Fruit fly (Drosophila melanogaster) whole organism, embryonic: ENCODE measurements around the gene ND-SGDH.

ENCODE experiments used
- Atf3 ChIP-seq: fragments of 200-800 bp; sonication (Bioruptor generic); optimal IDR thresholded peaks from 3 replicates; lab custom pipeline; 2016; ENCODE audit warnings: missing biosample characterization, missing genetic modification characterization
- B-H1 ChIP-seq: fragments of 200-800 bp; sonication (Bioruptor generic); IDR thresholded peaks from 3 replicates; pipeline ENCODE4 v1.3.6; 2022; ENCODE audit warnings: missing biosample characterization, missing genetic modification characterization
- B-H2 ChIP-seq: fragments of 200-800 bp; sonication (Bioruptor generic); optimal IDR thresholded peaks from 2 replicates; lab custom pipeline; 2018; ENCODE audit warnings: missing biosample characterization, mild to moderate bottlenecking, missing genetic modification characterization
- CG10209 ChIP-seq: fragments of 200-800 bp; sonication (Bioruptor generic); optimal IDR thresholded peaks from 3 replicates; lab custom pipeline; 2017; ENCODE audit warnings: missing biosample characterization, mild to moderate bottlenecking, missing genetic modification characterization, missing genetic modification reagents
- CG10565 ChIP-seq: fragments of 200-800 bp; sonication (Bioruptor generic); optimal IDR thresholded peaks from 3 replicates; lab custom pipeline; 2016; ENCODE audit warnings: missing biosample characterization, mild to moderate bottlenecking, missing genetic modification characterization
- CG11247 ChIP-seq: fragments of 200-800 bp; sonication (Bioruptor generic); IDR thresholded peaks from 2 replicates; pipeline ENCODE4 v1.3.6; 2022; ENCODE audit warnings: missing biosample characterization, missing genetic modification characterization
- CG12104 ChIP-seq: fragments of 200-800 bp; sonication (Bioruptor generic); optimal IDR thresholded peaks from 3 replicates; lab custom pipeline; 2016; ENCODE audit warnings: missing biosample characterization, missing genetic modification characterization
- CG14014 ChIP-seq: fragments of 200-800 bp; sonication (Bioruptor generic); IDR thresholded peaks from 2 replicates; pipeline ENCODE4 v1.3.6; 2022; ENCODE audit warnings: missing biosample characterization, missing genetic modification characterization
- CG14965 ChIP-seq: fragments of 200-800 bp; sonication (Bioruptor generic); optimal IDR thresholded peaks from 2 replicates; lab custom pipeline; 2016; ENCODE audit warnings: missing biosample characterization, missing genetic modification characterization, borderline replicate concordance
- CG15479 ChIP-seq: fragments of 200-800 bp; sonication (Bioruptor generic); optimal IDR thresholded peaks from 3 replicates; lab custom pipeline; 2019; ENCODE audit warnings: missing biosample characterization, mild to moderate bottlenecking, missing genetic modification characterization, moderate library complexity
- CG15514 ChIP-seq: fragments of 200-800 bp; sonication (Bioruptor generic); optimal IDR thresholded peaks from 3 replicates; lab custom pipeline; 2017; ENCODE audit warnings: missing biosample characterization, missing genetic modification characterization, mild to moderate bottlenecking, moderate library complexity, missing genetic modification reagents
- CG15601 ChIP-seq: fragments of 200-800 bp; sonication (Bioruptor generic); optimal IDR thresholded peaks from 3 replicates; lab custom pipeline; 2019; ENCODE audit warnings: missing biosample characterization, mild to moderate bottlenecking, missing genetic modification characterization, moderate library complexity
- CG16779 ChIP-seq: fragments of 200-800 bp; sonication (Bioruptor generic); IDR thresholded peaks from 2 replicates; pipeline ENCODE4 v1.3.6; 2022; ENCODE audit warnings: missing biosample characterization, missing genetic modification characterization
- CG18619 ChIP-seq: fragments of 200-800 bp; sonication (Bioruptor generic); optimal IDR thresholded peaks from 3 replicates; lab custom pipeline; 2017; ENCODE audit warnings: missing biosample characterization, mild to moderate bottlenecking, missing genetic modification characterization
- CG2199 ChIP-seq: fragments of 200-800 bp; sonication (Bioruptor generic); IDR thresholded peaks from 3 replicates; pipeline ENCODE4 v1.3.6; 2022; ENCODE audit warnings: missing biosample characterization, missing genetic modification characterization
- CG2678 ChIP-seq: fragments of 200-800 bp; sonication (Bioruptor generic); optimal IDR thresholded peaks from 3 replicates; lab custom pipeline; 2019; ENCODE audit warnings: missing biosample characterization, mild to moderate bottlenecking, missing genetic modification characterization, moderate library complexity
- CG4360 ChIP-seq: fragments of 200-800 bp; sonication (Bioruptor generic); IDR thresholded peaks from 2 replicates; pipeline ENCODE4 v1.3.6; 2022; ENCODE audit warnings: missing biosample characterization, missing genetic modification characterization
- CG9797 ChIP-seq: fragments of 200-800 bp; sonication (Bioruptor generic); optimal IDR thresholded peaks from 3 replicates; lab custom pipeline; 2018; ENCODE audit warnings: missing biosample characterization, mild to moderate bottlenecking, missing genetic modification characterization
- Chrac-16 ChIP-seq: fragments of 200-800 bp; sonication (Bioruptor generic); optimal IDR thresholded peaks from 3 replicates; lab custom pipeline; 2016; ENCODE audit warnings: missing biosample characterization, missing genetic modification characterization
- Doc2 ChIP-seq: fragments of 200-800 bp; sonication (Bioruptor generic); IDR thresholded peaks from 2 replicates; pipeline ENCODE4 v1.3.6; 2022; ENCODE audit warnings: missing biosample characterization, missing genetic modification characterization
- Jarid2 ChIP-seq: fragments of 200-800 bp; sonication (Bioruptor generic); optimal IDR thresholded peaks from 3 replicates; lab custom pipeline; 2017; ENCODE audit warnings: mild to moderate bottlenecking, missing biosample characterization, missing genetic modification reagents, missing genetic modification characterization
- Mad ChIP-seq: fragments of 200-800 bp; sonication (Bioruptor generic); optimal IDR thresholded peaks from 2 replicates; lab custom pipeline; 2016; ENCODE audit warnings: missing biosample characterization, missing genetic modification characterization
- Meics ChIP-seq: fragments of 200-800 bp; sonication (Bioruptor generic); optimal IDR thresholded peaks from 2 replicates; lab custom pipeline; 2017; ENCODE audit warnings: missing biosample characterization, mild to moderate bottlenecking, missing genetic modification characterization
- Mes4 ChIP-seq: fragments of 200-800 bp; sonication (Bioruptor generic); optimal IDR thresholded peaks from 2 replicates; lab custom pipeline; 2016; ENCODE audit warnings: missing biosample characterization, missing genetic modification characterization
- NfI ChIP-seq: fragments of 200-800 bp; sonication (Bioruptor generic); optimal IDR thresholded peaks from 3 replicates; lab custom pipeline; 2018; ENCODE audit warnings: missing biosample characterization, mild to moderate bottlenecking, missing genetic modification characterization, moderate library complexity
- Ptx1 ChIP-seq: fragments of 200-800 bp; sonication (Bioruptor generic); IDR thresholded peaks from 2 replicates; pipeline ENCODE4 v1.3.6; 2022; ENCODE audit warnings: missing biosample characterization, missing genetic modification characterization
- Scr ChIP-seq: fragments of 200-800 bp; sonication (Bioruptor generic); IDR thresholded peaks from 2 replicates; pipeline ENCODE4 v1.3.6; 2022; ENCODE audit warnings: missing biosample characterization, missing genetic modification characterization; ENCODE audit not compliant: partially characterized antibody
- Sox100B ChIP-seq: fragments of 200-800 bp; sonication (Bioruptor generic); optimal IDR thresholded peaks from 3 replicates; lab custom pipeline; 2018; ENCODE audit warnings: missing biosample characterization, mild to moderate bottlenecking, missing genetic modification characterization
- amos ChIP-seq: fragments of 200-800 bp; sonication (Bioruptor generic); IDR thresholded peaks from 2 replicates; pipeline ENCODE4 v1.3.6; 2022; ENCODE audit warnings: missing biosample characterization, missing genetic modification characterization; ENCODE audit not compliant: partially characterized antibody
- caup ChIP-seq: fragments of 200-800 bp; sonication (Bioruptor generic); optimal IDR thresholded peaks from 3 replicates; lab custom pipeline; 2017; ENCODE audit warnings: missing biosample characterization, mild to moderate bottlenecking, missing genetic modification characterization, moderate library complexity; ENCODE audit not compliant: severe bottlenecking
- dpn ChIP-seq, 2 experiments: fragments of 200-800 bp; sonication (Bioruptor generic); optimal IDR thresholded peaks; 3 replicates each; lab custom pipeline; 2016; ENCODE audit warnings: missing biosample characterization in 2 of 2, missing genetic modification characterization in 2 of 2
- en ChIP-seq: fragments of 200-800 bp; sonication (Bioruptor generic); optimal IDR thresholded peaks from 2 replicates; lab custom pipeline; 2016; ENCODE audit warnings: missing biosample characterization, missing genetic modification characterization
- fd3F ChIP-seq: fragments of 200-800 bp; sonication (Bioruptor generic); optimal IDR thresholded peaks from 2 replicates; lab custom pipeline; 2018; ENCODE audit warnings: missing biosample characterization, mild to moderate bottlenecking, missing genetic modification characterization, moderate library complexity
- gcm2 ChIP-seq: fragments of 200-800 bp; sonication (Bioruptor generic); optimal IDR thresholded peaks from 2 replicates; lab custom pipeline; 2016; ENCODE audit warnings: missing biosample characterization, missing genetic modification characterization
- grau ChIP-seq: fragments of 200-800 bp; optimal IDR thresholded peaks from 3 replicates; lab custom pipeline; 2019; ENCODE audit warnings: missing biosample characterization, mild to moderate bottlenecking, missing genetic modification characterization, moderate library complexity
- grn ChIP-seq: fragments of 200-800 bp; sonication (Bioruptor generic); optimal IDR thresholded peaks from 3 replicates; lab custom pipeline; 2017; ENCODE audit warnings: missing biosample characterization, missing genetic modification characterization
- ind ChIP-seq: fragments of 200-800 bp; sonication (Bioruptor generic); optimal IDR thresholded peaks from 3 replicates; lab custom pipeline; 2016; ENCODE audit warnings: missing biosample characterization, missing genetic modification characterization
- kah ChIP-seq: fragments of 200-800 bp; sonication (Bioruptor generic); optimal IDR thresholded peaks from 2 replicates; lab custom pipeline; 2018; ENCODE audit warnings: missing biosample characterization, mild to moderate bottlenecking, missing genetic modification characterization
- repo ChIP-seq: fragments of 200-800 bp; sonication (Bioruptor generic); optimal IDR thresholded peaks from 2 replicates; lab custom pipeline; 2016; ENCODE audit warnings: missing biosample characterization, missing genetic modification characterization
- shn ChIP-seq: fragments of 200-800 bp; sonication (Bioruptor generic); optimal IDR thresholded peaks from 3 replicates; lab custom pipeline; 2016; ENCODE audit warnings: missing biosample characterization, missing genetic modification characterization
- slp2 ChIP-seq: fragments of 200-800 bp; sonication (Bioruptor generic); optimal IDR thresholded peaks from 2 replicates; lab custom pipeline; 2016; ENCODE audit warnings: missing biosample characterization, missing genetic modification characterization
- sob ChIP-seq: fragments of 200-800 bp; sonication (Bioruptor generic); IDR thresholded peaks from 2 replicates; pipeline ENCODE4 v1.3.6; 2022; ENCODE audit warnings: missing biosample characterization, missing genetic modification characterization
- stc ChIP-seq: fragments of 200-800 bp; sonication (Bioruptor generic); IDR thresholded peaks from 2 replicates; pipeline ENCODE4 v1.3.6; 2022; ENCODE audit warnings: missing biosample characterization, missing genetic modification characterization
- tio ChIP-seq: fragments of 200-800 bp; sonication (Bioruptor generic); optimal IDR thresholded peaks from 2 replicates; lab custom pipeline; 2017; ENCODE audit warnings: missing biosample characterization, missing genetic modification characterization, inconsistent platforms
- toy ChIP-seq: fragments of 200-800 bp; sonication (Bioruptor generic); IDR thresholded peaks from 2 replicates; pipeline ENCODE4 v1.3.6; 2022; ENCODE audit warnings: missing biosample characterization, missing genetic modification characterization
- usp ChIP-seq: fragments of >200 bp; optimal IDR thresholded peaks from 2 replicates; lab custom pipeline; 2017; ENCODE audit warnings: missing biosample characterization, missing genetic modification characterization

ND-SGDH gene

dm6 chr3L:12138113-12138899, at the start of gene ND-SGDH, which contains the start of gene RhoGAP68F (continued):
- TF ChIP-seq dpn (GFP tag; optimal IDR thresholded peaks at IDR 0.05; lab: Kevin White, UChicago) (peak; percentile 55 to 77), grn (peak; percentile 8), usp (GFP tag; lab: Kevin White, UChicago) (no peak), CG11247 (peak; percentile 54), CG2199 (GFP tag; lab: Robert Waterston, UW) (no peak), CG16779 (GFP tag; lab: Robert Waterston, UW) (no peak), Ptx1 (GFP tag; lab: Robert Waterston, UW) (peak; percentile 80), NfI (GFP tag; lab: Kevin White, UChicago) (peak; percentile 74), Scr (GFP tag; lab: Robert Waterston, UW) (peak; percentile 98), Chrac-16 (GFP tag; lab: Kevin White, UChicago) (peak; percentile 76), CG10565 (GFP tag; lab: Kevin White, UChicago) (no peak), tio (GFP tag; lab: Kevin White, UChicago) (peak; percentile 72), toy (GFP tag; lab: Robert Waterston, UW) (peak; percentile 42; the same call in 1 of the 2 replicates), amos (GFP tag; lab: Robert Waterston, UW) (peak; percentile 84), CG2678 (tag; lab: Kevin White, UChicago) (peak; percentile 81), CG14014 (GFP tag; lab: Robert Waterston, UW) (peak; percentile 61; the same call in 1 of the 2 replicates), grau (tag; lab: Kevin White, UChicago) (peak; percentile 77), stc (no peak), sob (GFP tag; lab: Robert Waterston, UW) (peak; percentile 79), ind (GFP tag; lab: Kevin White, UChicago) (peak; percentile 83), Sox100B (GFP tag; lab: Kevin White, UChicago) (peak; percentile 72), gcm2 (GFP tag; lab: Kevin White, UChicago) (no peak), CG15601 (peak; percentile 74), Atf3 (peak; percentile 7), caup (GFP tag; lab: Kevin White, UChicago) (peak; percentile 51), CG9797 (GFP tag; lab: Kevin White, UChicago) (peak; percentile 76), B-H2 (GFP tag; lab: Kevin White, UChicago) (peak; percentile 77), Meics (GFP tag; lab: Kevin White, UChicago) (peak; percentile 66), slp2 (GFP tag; lab: Kevin White, UChicago) (peak; percentile 58), Jarid2 (GFP tag; lab: Kevin White, UChicago) (no peak), CG4360 (GFP tag; lab: Robert Waterston, UW) (no peak), fd3F (peak; percentile 71), CG15514 (GFP tag; lab: Kevin White, UChicago) (peak; percentile 89), B-H1 (GFP tag; lab: Robert Waterston, UW) (peak; percentile 36; the same call in 1 of the 3 replicates), CG18619 (GFP tag; lab: Kevin White, UChicago) (peak; percentile 41), kah (no peak), CG14965 (GFP tag; lab: Kevin White, UChicago) (no peak), CG12104 (peak; percentile 69), en (GFP tag; lab: Kevin White, UChicago) (peak; percentile 3), repo (GFP tag; lab: Kevin White, UChicago) (no peak), Mes4 (GFP tag; lab: Kevin White, UChicago) (peak; percentile 37), Doc2 (GFP tag; lab: Robert Waterston, UW) (no peak), CG15479 (no peak), Mad (GFP tag; lab: Kevin White, UChicago) (peak; percentile 61), shn (GFP tag; lab: Kevin White, UChicago) (peak; percentile 69), CG10209 (GFP tag; lab: Kevin White, UChicago) (peak; percentile 56)
